Fruit fly (Drosophila melanogaster): ENCODE measurements around the gene SK.

The SK gene

dm6 chrX:5420568-5421019 is 80.6 kb downstream of the SK start, which contains the start of gene spoon:
Gene spoon (minus strand): TSS chrX:5420867.
- TF ChIP-seq CG17801 (GFP tag; optimal IDR thresholded peaks at IDR 0.05; ENCODE audit: partially characterized antibody): no peak

- TF ChIP-seq CG17801 (GFP tag; optimal IDR thresholded peaks at IDR 0.05; ENCODE audit: partially characterized antibody): no peak
Observed at dm6 chrX:5421407-5422250, 81.6 kb downstream of the SK start, which contains the start of gene Usp16-45. Gene Usp16-45 (plus strand): TSS chrX:5421533.

dm6 chrX:5422251-5422551 is 82.2 kb downstream of the SK start:
- no peak for TF ChIP-seq CG17801 (GFP tag; optimal IDR thresholded peaks at IDR 0.05; ENCODE audit: partially characterized antibody)

- no peak for TF ChIP-seq CG17801 (GFP tag; optimal IDR thresholded peaks at IDR 0.05; ENCODE audit: partially characterized antibody)
Observed at dm6 chrX:5427261-5427660, 87.2 kb downstream of the SK start, which contains the start of gene CG16756. Gene CG16756 (plus strand): TSS chrX:5427517.

dm6 chrX:5428341-5429077 is 88.5 kb downstream of the SK start:
- TF ChIP-seq CG17801 (GFP tag; optimal IDR thresholded peaks at IDR 0.05; ENCODE audit: partially characterized antibody): peak; percentile 79

- TF ChIP-seq CG17801 (GFP tag; optimal IDR thresholded peaks at IDR 0.05; ENCODE audit: partially characterized antibody): no peak
Observed at dm6 chrX:5429271-5429670, 89.2 kb downstream of the SK start, which contains the start of gene CG15784. Gene CG15784 (plus strand): TSS chrX:5429571.

- peak; percentile 90 for TF ChIP-seq CG17801 (GFP tag; optimal IDR thresholded peaks at IDR 0.05; ENCODE audit: partially characterized antibody)
Observed at dm6 chrX:5429778-5430576, 89.9 kb downstream of the SK start.

- TF ChIP-seq CG17801 (GFP tag; optimal IDR thresholded peaks at IDR 0.05; ENCODE audit: partially characterized antibody): no peak
Observed at dm6 chrX:5432635-5433482, 92.8 kb downstream of the SK start.

- no peak for TF ChIP-seq CG17801 (GFP tag; optimal IDR thresholded peaks at IDR 0.05; ENCODE audit: partially characterized antibody)
Observed at dm6 chrX:5446404-5446803, 106.4 kb downstream of the SK start, which contains the start of gene SPR. Gene SPR (plus strand): TSS chrX:5446656.
